Fruit fly (Drosophila melanogaster) whole organism, embryonic: ENCODE data around the gene CG31683.

Experiments used
- ATbp ChIP-seq: fragments of 200-800 bp; sonication (Bioruptor generic); optimal IDR thresholded peaks from 2 replicates; lab custom pipeline; 2017; ENCODE audit warnings: missing biosample characterization, mild to moderate bottlenecking, missing genetic modification characterization, missing genetic modification reagents
- Aef1 ChIP-seq: fragments of 200-800 bp; sonication (Bioruptor generic); IDR thresholded peaks from 3 replicates; pipeline ENCODE4 v1.3.6; 2022; ENCODE audit warnings: missing biosample characterization, missing genetic modification characterization
- Bdp1 ChIP-seq: fragments of 200-800 bp; sonication (Bioruptor generic); optimal IDR thresholded peaks from 3 replicates; lab custom pipeline; 2016; ENCODE audit warnings: missing biosample characterization, missing genetic modification characterization
- CG10431 ChIP-seq: fragments of 200-800 bp; sonication (Bioruptor generic); optimal IDR thresholded peaks from 3 replicates; lab custom pipeline; 2018; ENCODE audit warnings: missing biosample characterization, mild to moderate bottlenecking, missing genetic modification characterization
- CG11456 ChIP-seq: fragments of 200-800 bp; sonication (Bioruptor generic); IDR thresholded peaks from 3 replicates; pipeline ENCODE4 v1.3.6; 2022; ENCODE audit warnings: missing biosample characterization, missing genetic modification characterization
- CG12391 ChIP-seq: fragments of 200-800 bp; sonication (Bioruptor generic); optimal IDR thresholded peaks from 3 replicates; lab custom pipeline; 2018; ENCODE audit warnings: missing biosample characterization, mild to moderate bottlenecking, missing genetic modification characterization, moderate library complexity
- CG14014 ChIP-seq: fragments of 200-800 bp; sonication (Bioruptor generic); IDR thresholded peaks from 2 replicates; pipeline ENCODE4 v1.3.6; 2022; ENCODE audit warnings: missing biosample characterization, missing genetic modification characterization
- CG1647 ChIP-seq: fragments of 200-800 bp; sonication (Bioruptor generic); optimal IDR thresholded peaks from 3 replicates; lab custom pipeline; 2016; ENCODE audit warnings: missing biosample characterization, missing genetic modification characterization
- CG16815 ChIP-seq: fragments of 200-800 bp; sonication (Bioruptor generic); optimal IDR thresholded peaks from 3 replicates; lab custom pipeline; 2017; ENCODE audit warnings: missing biosample characterization, mild to moderate bottlenecking, missing genetic modification characterization
- CG3065 ChIP-seq: fragments of 200-800 bp; sonication (Bioruptor generic); optimal IDR thresholded peaks from 2 replicates; lab custom pipeline; 2016; ENCODE audit warnings: missing biosample characterization, missing genetic modification characterization
- CG3847 ChIP-seq: fragments of 200-800 bp; sonication (Bioruptor generic); IDR thresholded peaks from 2 replicates; pipeline ENCODE4 v1.3.6; 2022; ENCODE audit warnings: missing biosample characterization, missing genetic modification characterization
- CG4328 ChIP-seq: fragments of 200-800 bp; sonication (Bioruptor generic); optimal IDR thresholded peaks from 3 replicates; lab custom pipeline; 2017; ENCODE audit warnings: missing biosample characterization, missing genetic modification reagents, missing genetic modification characterization
- CG9609 ChIP-seq: fragments of 200-800 bp; sonication (Bioruptor generic); optimal IDR thresholded peaks from 3 replicates; lab custom pipeline; 2016; ENCODE audit warnings: missing biosample characterization, missing genetic modification characterization
- CG9797 ChIP-seq: fragments of 200-800 bp; sonication (Bioruptor generic); optimal IDR thresholded peaks from 3 replicates; lab custom pipeline; 2018; ENCODE audit warnings: missing biosample characterization, mild to moderate bottlenecking, missing genetic modification characterization
- CG9876 ChIP-seq: fragments of 200-800 bp; sonication (Bioruptor generic); optimal IDR thresholded peaks from 2 replicates; lab custom pipeline; 2016; ENCODE audit warnings: missing biosample characterization, missing genetic modification characterization
- D19A ChIP-seq: fragments of 200-800 bp; optimal IDR thresholded peaks from 3 replicates; lab custom pipeline; 2019; ENCODE audit warnings: missing biosample characterization, mild to moderate bottlenecking, missing genetic modification characterization, moderate library complexity
- Deaf1 ChIP-seq: fragments of 200-800 bp; optimal IDR thresholded peaks from 3 replicates; lab custom pipeline; 2019; ENCODE audit warnings: missing biosample characterization, mild to moderate bottlenecking, missing genetic modification characterization, moderate library complexity
- ERR ChIP-seq: fragments of 200-800 bp; sonication (Bioruptor generic); optimal IDR thresholded peaks from 2 replicates; lab custom pipeline; 2016; ENCODE audit warnings: missing biosample characterization, missing genetic modification characterization
- Eip74EF ChIP-seq, 2 experiments: fragments of 200-800 bp in 1 of 2; fragments of >200 bp in 1 of 2; sonication (Bioruptor generic) in 1 of 2; optimal IDR thresholded peaks; 2 replicates each; lab custom pipeline; 2017 to 2019; ENCODE audit warnings: missing biosample characterization in 2 of 2, missing genetic modification characterization in 2 of 2, mild to moderate bottlenecking in 1 of 2, moderate library complexity in 1 of 2
- Ets65A ChIP-seq: fragments of 200-800 bp; sonication (Bioruptor generic); peaks from one replicate; lab custom pipeline; 2016; ENCODE audit warnings: missing biosample characterization, missing genetic modification characterization
- H2.0 ChIP-seq: fragments of 200-800 bp; sonication (Bioruptor generic); IDR thresholded peaks from 2 replicates; pipeline ENCODE4 v1.3.6; 2022; ENCODE audit warnings: missing biosample characterization, missing genetic modification characterization
- Hand ChIP-seq: fragments of 200-800 bp; sonication (Bioruptor generic); optimal IDR thresholded peaks from 2 replicates; lab custom pipeline; 2017; ENCODE audit warnings: mild to moderate bottlenecking, missing biosample characterization, missing genetic modification reagents, missing genetic modification characterization
- Jarid2 ChIP-seq: fragments of 200-800 bp; sonication (Bioruptor generic); optimal IDR thresholded peaks from 3 replicates; lab custom pipeline; 2017; ENCODE audit warnings: mild to moderate bottlenecking, missing biosample characterization, missing genetic modification reagents, missing genetic modification characterization
- MESR4 ChIP-seq: fragments of 200-800 bp; sonication (Bioruptor generic); optimal IDR thresholded peaks from 2 replicates; lab custom pipeline; 2018; ENCODE audit warnings: missing biosample characterization, mild to moderate bottlenecking, missing genetic modification characterization, moderate library complexity
- NC2α ChIP-seq: fragments of 200-800 bp; sonication (Bioruptor generic); optimal IDR thresholded peaks from 2 replicates; lab custom pipeline; 2016; ENCODE audit warnings: missing biosample characterization, missing genetic modification characterization
- Nf-YB ChIP-seq: fragments of 200-800 bp; sonication (Bioruptor generic); optimal IDR thresholded peaks from 3 replicates; lab custom pipeline; 2019; ENCODE audit warnings: missing biosample characterization, mild to moderate bottlenecking, missing genetic modification characterization, moderate library complexity
- Ravus ChIP-seq: fragments of 200-800 bp; sonication (Bioruptor generic); IDR thresholded peaks from 2 replicates; pipeline ENCODE4 v1.3.6; 2022; ENCODE audit warnings: missing biosample characterization, missing genetic modification characterization
- Scr ChIP-seq: fragments of 200-800 bp; sonication (Bioruptor generic); IDR thresholded peaks from 2 replicates; pipeline ENCODE4 v1.3.6; 2022; ENCODE audit warnings: missing biosample characterization, missing genetic modification characterization; ENCODE audit not compliant: partially characterized antibody
- Sin3A ChIP-seq: fragments of >200 bp; optimal IDR thresholded peaks from 2 replicates; lab custom pipeline; 2018
- ap ChIP-seq: fragments of 200-800 bp; sonication (Bioruptor generic); IDR thresholded peaks from 2 replicates; pipeline ENCODE4 v1.3.6; 2022; ENCODE audit warnings: missing biosample characterization, missing genetic modification characterization
- br ChIP-seq: fragments of >200 bp; optimal IDR thresholded peaks from 2 replicates; lab custom pipeline; 2017
- chm ChIP-seq: fragments of 200-800 bp; sonication (Bioruptor generic); IDR thresholded peaks from 2 replicates; pipeline ENCODE4 v1.3.6; 2022; ENCODE audit warnings: missing biosample characterization, missing genetic modification characterization
- crc ChIP-seq: fragments of 200-800 bp; sonication (Bioruptor generic); optimal IDR thresholded peaks from 2 replicates; lab custom pipeline; 2016; ENCODE audit warnings: missing biosample characterization, missing genetic modification characterization
- dati ChIP-seq: fragments of 200-800 bp; sonication (Bioruptor generic); IDR thresholded peaks from 2 replicates; pipeline ENCODE4 v1.3.6; 2022; ENCODE audit warnings: missing biosample characterization, missing genetic modification characterization
- dimm ChIP-seq: fragments of 200-800 bp; sonication (Bioruptor generic); IDR thresholded peaks from 2 replicates; pipeline ENCODE4 v1.3.6; 2022; ENCODE audit warnings: missing biosample characterization, missing genetic modification characterization
- dmrt99B ChIP-seq: fragments of 200-800 bp; sonication (Bioruptor generic); optimal IDR thresholded peaks from 2 replicates; lab custom pipeline; 2018; ENCODE audit warnings: missing biosample characterization, mild to moderate bottlenecking, missing genetic modification characterization, moderate library complexity
- emc ChIP-seq: fragments of 200-800 bp; sonication (Bioruptor generic); optimal IDR thresholded peaks from 2 replicates; lab custom pipeline; 2016; ENCODE audit warnings: missing biosample characterization, missing genetic modification characterization
- exex ChIP-seq: fragments of 200-800 bp; sonication (Bioruptor generic); optimal IDR thresholded peaks from 4 replicates; lab custom pipeline; 2018; ENCODE audit warnings: missing biosample characterization, mild to moderate bottlenecking, missing genetic modification characterization, moderate library complexity
- fd96Cb ChIP-seq: fragments of 200-800 bp; sonication (Bioruptor generic); optimal IDR thresholded peaks from 2 replicates; lab custom pipeline; 2018; ENCODE audit warnings: missing biosample characterization, mild to moderate bottlenecking, missing genetic modification characterization, moderate library complexity
- ftz-f1 ChIP-seq: fragments of 200-800 bp; sonication (Bioruptor generic); optimal IDR thresholded peaks from 2 replicates; lab custom pipeline; 2016; ENCODE audit warnings: missing biosample characterization, missing genetic modification characterization
- gce ChIP-seq: fragments of 200-800 bp; sonication (Bioruptor generic); IDR thresholded peaks from 3 replicates; pipeline ENCODE4 v1.3.6; 2022; ENCODE audit warnings: missing biosample characterization, missing genetic modification characterization
- jumu ChIP-seq: fragments of 200-800 bp; sonication (Bioruptor generic); optimal IDR thresholded peaks from 3 replicates; lab custom pipeline; 2016; ENCODE audit warnings: missing biosample characterization, missing genetic modification characterization
- lab ChIP-seq: fragments of 200-800 bp; sonication (Bioruptor generic); optimal IDR thresholded peaks from 3 replicates; lab custom pipeline; 2017; ENCODE audit warnings: missing biosample characterization, missing genetic modification characterization, mild to moderate bottlenecking, moderate library complexity, missing genetic modification reagents
- mld ChIP-seq: fragments of 200-800 bp; sonication (Bioruptor generic); IDR thresholded peaks from 3 replicates; pipeline ENCODE4 v1.3.6; 2022; ENCODE audit warnings: missing biosample characterization, missing genetic modification characterization; ENCODE audit not compliant: partially characterized antibody
- p53 ChIP-seq: fragments of 200-800 bp; sonication (Bioruptor generic); optimal IDR thresholded peaks from 2 replicates; lab custom pipeline; 2016; ENCODE audit warnings: missing biosample characterization, missing genetic modification characterization
- prd ChIP-seq, 3 experiments: fragments of >200 bp in 2 of 3; fragments of 200-800 bp in 1 of 3; sonication (Bioruptor generic) in 1 of 3; optimal IDR thresholded peaks in 2 of 3; IDR thresholded peaks in 1 of 3; 2 replicates in 2 of 3; 3 replicates in 1 of 3; pipeline versions ENCODE4 v1.3.6 to Lab custom; 2017 to 2022; ENCODE audit warnings: missing biosample characterization in 1 of 3, missing genetic modification characterization in 1 of 3
- row ChIP-seq: fragments of 200-800 bp; sonication (Bioruptor generic); IDR thresholded peaks from 3 replicates; pipeline ENCODE4 v1.3.6; 2022; ENCODE audit warnings: missing biosample characterization, missing genetic modification characterization
- sob ChIP-seq: fragments of 200-800 bp; sonication (Bioruptor generic); IDR thresholded peaks from 2 replicates; pipeline ENCODE4 v1.3.6; 2022; ENCODE audit warnings: missing biosample characterization, missing genetic modification characterization
- toy ChIP-seq: fragments of 200-800 bp; sonication (Bioruptor generic); IDR thresholded peaks from 2 replicates; pipeline ENCODE4 v1.3.6; 2022; ENCODE audit warnings: missing biosample characterization, missing genetic modification characterization
- vfl ChIP-seq: fragments of 200-800 bp; sonication (Bioruptor generic); optimal IDR thresholded peaks from 2 replicates; lab custom pipeline; 2016; ENCODE audit warnings: missing biosample characterization, missing genetic modification characterization
- zen ChIP-seq: fragments of 200-800 bp; sonication (Bioruptor generic); optimal IDR thresholded peaks from 3 replicates; lab custom pipeline; 2018; ENCODE audit warnings: missing biosample characterization, mild to moderate bottlenecking, missing genetic modification characterization, moderate library complexity
- zf30C ChIP-seq: fragments of 200-800 bp; sonication (Bioruptor generic); optimal IDR thresholded peaks from 3 replicates; lab custom pipeline; 2018; ENCODE audit warnings: missing biosample characterization, mild to moderate bottlenecking, missing genetic modification characterization
- zfh2 ChIP-seq: fragments of 200-800 bp; sonication (Bioruptor generic); optimal IDR thresholded peaks from 2 replicates; lab custom pipeline; 2016; ENCODE audit warnings: missing biosample characterization, missing genetic modification characterization

CG31683 gene

dm6 chr2L:20479694-20480093 lies 29.9 kb upstream of the CG31683 start (continued):
- TF ChIP-seq prd (optimal IDR thresholded peaks at IDR 0.05; lab: Kevin White, UChicago), result no peak
- peak; percentile 45; the same call in 1 of the 3 replicates for TF ChIP-seq prd (GFP tag; IDR thresholded peaks at IDR 0.05; lab: Robert Waterston, UW)
- no peak for TF ChIP-seq br (lab: Kevin White, UChicago)
- no peak for TF ChIP-seq Ravus
- TF ChIP-seq jumu (GFP tag; lab: Kevin White, UChicago), result no peak
- no peak for TF ChIP-seq CG3847 (GFP tag; lab: Robert Waterston, UW)
- no peak for TF ChIP-seq Hand (GFP tag; lab: Kevin White, UChicago)
- TF ChIP-seq exex, result no peak
- TF ChIP-seq D19A (tag; lab: Kevin White, UChicago), result no peak
- no peak for TF ChIP-seq CG1647 (GFP tag; lab: Kevin White, UChicago)
- TF ChIP-seq ERR, result no peak
- no peak for TF ChIP-seq CG11456 (GFP tag; lab: Robert Waterston, UW)
- TF ChIP-seq CG16815, result no peak
- TF ChIP-seq ap, result no peak
- no peak for TF ChIP-seq crc (GFP tag; lab: Kevin White, UChicago)
- peak; percentile 40 for TF ChIP-seq Ets65A
- TF ChIP-seq dimm (GFP tag; lab: Robert Waterston, UW), result no peak
- TF ChIP-seq chm (GFP tag; lab: Robert Waterston, UW), result no peak
- TF ChIP-seq lab (GFP tag; lab: Kevin White, UChicago), result no peak
- TF ChIP-seq Deaf1, result no peak
- peak; percentile 18; the same call in 1 of the 3 replicates for TF ChIP-seq row (GFP tag; lab: Robert Waterston, UW)
- TF ChIP-seq zen (tag; lab: Kevin White, UChicago), result no peak
- TF ChIP-seq zf30C (GFP tag; lab: Kevin White, UChicago), result peak; percentile 2
- TF ChIP-seq dati (GFP tag; lab: Robert Waterston, UW), result no peak
- TF ChIP-seq toy (GFP tag; lab: Robert Waterston, UW), result no peak
- TF ChIP-seq mld (GFP tag; lab: Robert Waterston, UW), result no peak
- no peak for TF ChIP-seq vfl (GFP tag; lab: Kevin White, UChicago)
- TF ChIP-seq CG12391 (tag; lab: Kevin White, UChicago), result no peak
- TF ChIP-seq Bdp1 (GFP tag; lab: Kevin White, UChicago), result no peak
- no peak for TF ChIP-seq fd96Cb (tag; lab: Kevin White, UChicago)
- TF ChIP-seq Nf-YB, result no peak
- TF ChIP-seq sob (GFP tag; lab: Robert Waterston, UW), result no peak
- TF ChIP-seq gce (GFP tag; lab: Robert Waterston, UW), result no peak
- TF ChIP-seq Scr (GFP tag; lab: Robert Waterston, UW), result no peak
- no peak for TF ChIP-seq CG4328 (GFP tag; lab: Kevin White, UChicago)
- TF ChIP-seq zfh2, result no peak
- TF ChIP-seq p53, result no peak
- 0 out of 2 replicates have a peak, but pooled peaks have one; percentile 6 for TF ChIP-seq H2.0 (GFP tag; lab: Robert Waterston, UW)
- TF ChIP-seq dmrt99B (tag; lab: Kevin White, UChicago), result no peak
- TF ChIP-seq ftz-f1 (GFP tag; lab: Kevin White, UChicago), result no peak
- no peak for TF ChIP-seq CG9876 (GFP tag; lab: Kevin White, UChicago)
- TF ChIP-seq MESR4 (GFP tag; lab: Kevin White, UChicago), result no peak
- TF ChIP-seq NC2α (GFP tag; lab: Kevin White, UChicago), result no peak
- TF ChIP-seq CG10431 (GFP tag; lab: Kevin White, UChicago), result no peak
- no peak for TF ChIP-seq CG3065 (GFP tag; lab: Kevin White, UChicago)
- no peak for TF ChIP-seq ATbp (GFP tag; lab: Kevin White, UChicago)
- no peak for TF ChIP-seq Jarid2
- TF ChIP-seq CG9797 (GFP tag; lab: Kevin White, UChicago), result no peak
- TF ChIP-seq Aef1 (GFP tag; lab: Robert Waterston, UW), result no peak
- no peak for TF ChIP-seq CG14014 (GFP tag; lab: Robert Waterston, UW)
- no peak for TF ChIP-seq Eip74EF (GFP tag; optimal IDR thresholded peaks at IDR 0.05; lab: Kevin White, UChicago)
- TF ChIP-seq Sin3A (lab: Kevin White, UChicago), result no peak
- TF ChIP-seq CG9609 (GFP tag; lab: Kevin White, UChicago), result no peak
- TF ChIP-seq emc (GFP tag; lab: Kevin White, UChicago), result no peak
